Worm (Caenorhabditis elegans) whole organism, L3 larva: ENCODE results near the gene sprr-2.

Source experiments
- R02D3.7 ChIP-seq: fragments of 150-350 bp; optimal IDR thresholded peaks from 2 replicates; lab custom pipeline; 2014; ENCODE audit warnings: missing biosample characterization, missing genetic modification characterization
- ZK546.5 ChIP-seq: sonication (generic microtip); optimal IDR thresholded peaks from 2 replicates; lab custom pipeline; 2017; ENCODE audit warnings: missing biosample characterization, missing genetic modification characterization
- ama-1 ChIP-seq: fragments of 150-350 bp; optimal IDR thresholded peaks from 2 replicates; lab custom pipeline; 2018
- ceh-28 ChIP-seq: fragments of 150-350 bp; optimal IDR thresholded peaks from 2 replicates; lab custom pipeline; 2014; ENCODE audit warnings: missing biosample characterization, missing genetic modification reagents, missing genetic modification characterization
- ceh-82 ChIP-seq: fragments of 150-350 bp; optimal IDR thresholded peaks from 2 replicates; lab custom pipeline; 2014; ENCODE audit warnings: missing biosample characterization, missing genetic modification characterization
- ceh-9 ChIP-seq: sonication (generic microtip); optimal IDR thresholded peaks from 2 replicates; lab custom pipeline; 2018; ENCODE audit warnings: missing biosample characterization, missing genetic modification characterization
- daf-12 ChIP-seq: fragments of 150-350 bp; optimal IDR thresholded peaks from 2 replicates; lab custom pipeline; 2014; ENCODE audit warnings: missing biosample characterization, missing genetic modification reagents, missing genetic modification characterization
- egl-27 ChIP-seq: sonication (generic microtip); optimal IDR thresholded peaks from 4 replicates; lab custom pipeline; 2017; ENCODE audit warnings: missing biosample characterization, missing genetic modification reagents, missing genetic modification characterization
- egl-5 ChIP-seq: fragments of 150-350 bp; optimal IDR thresholded peaks from 2 replicates; lab custom pipeline; 2017; ENCODE audit warnings: missing biosample characterization, missing genetic modification reagents, missing genetic modification characterization, inconsistent platforms
- elt-1 ChIP-seq: fragments of 150-350 bp; optimal IDR thresholded peaks from 2 replicates; lab custom pipeline; 2014; ENCODE audit warnings: missing biosample characterization, missing genetic modification characterization
- elt-2 ChIP-seq: sonication (generic microtip); optimal IDR thresholded peaks from 2 replicates; lab custom pipeline; 2016; ENCODE audit warnings: missing genetic modification reagents, mild to moderate bottlenecking, missing genetic modification characterization, missing compliant biosample characterization
- fkh-10 ChIP-seq: sonication (generic microtip); optimal IDR thresholded peaks from 2 replicates; lab custom pipeline; 2017; ENCODE audit warnings: missing biosample characterization, missing genetic modification reagents, missing genetic modification characterization
- fkh-2 ChIP-seq: fragments of 150-350 bp; optimal IDR thresholded peaks from 2 replicates; lab custom pipeline; 2014; ENCODE audit warnings: missing biosample characterization, missing genetic modification reagents, missing genetic modification characterization
- fos-1 ChIP-seq: fragments of 150-350 bp; optimal IDR thresholded peaks from 2 replicates; lab custom pipeline; 2014; ENCODE audit warnings: missing biosample characterization, missing genetic modification characterization
- hmg-11 ChIP-seq: sonication (generic microtip); optimal IDR thresholded peaks from 2 replicates; lab custom pipeline; 2016; ENCODE audit warnings: missing genetic modification characterization, missing compliant biosample characterization
- lin-15B ChIP-seq: fragments of 150-350 bp; optimal IDR thresholded peaks from 2 replicates; lab custom pipeline; 2014; ENCODE audit warnings: missing biosample characterization, missing genetic modification characterization
- lin-39 ChIP-seq: fragments of 150-350 bp; optimal IDR thresholded peaks from 2 replicates; lab custom pipeline; 2018; ENCODE audit warnings: missing biosample characterization, missing genetic modification reagents, missing genetic modification characterization
- mdl-1 ChIP-seq: fragments of 150-350 bp; optimal IDR thresholded peaks from 2 replicates; lab custom pipeline; 2014; ENCODE audit warnings: missing biosample characterization, missing genetic modification characterization
- mml-1 ChIP-seq: fragments of 150-350 bp; sonication (generic microtip); optimal IDR thresholded peaks from 3 replicates; lab custom pipeline; 2014; ENCODE audit warnings: missing biosample characterization, missing genetic modification characterization
- nfya-1 ChIP-seq: sonication (generic microtip); optimal IDR thresholded peaks from 2 replicates; lab custom pipeline; 2017; ENCODE audit warnings: missing genetic modification characterization, mild to moderate bottlenecking, missing compliant biosample characterization, antibody characterized with exemption, moderate library complexity; ENCODE audit not compliant: insufficient read depth
- nhr-11 ChIP-seq: fragments of 150-350 bp; optimal IDR thresholded peaks from 2 replicates; lab custom pipeline; 2014; ENCODE audit warnings: missing biosample characterization, missing genetic modification characterization
- nhr-23 ChIP-seq: fragments of 150-350 bp; optimal IDR thresholded peaks from 2 replicates; lab custom pipeline; 2014; ENCODE audit warnings: missing biosample characterization, missing genetic modification reagents, missing genetic modification characterization
- nhr-237 ChIP-seq: fragments of 150-350 bp; optimal IDR thresholded peaks from 2 replicates; lab custom pipeline; 2014; ENCODE audit warnings: missing biosample characterization, missing genetic modification characterization
- nhr-25 ChIP-seq: sonication (generic microtip); optimal IDR thresholded peaks from 2 replicates; lab custom pipeline; 2017; ENCODE audit warnings: missing biosample characterization, missing genetic modification characterization
- nhr-28 ChIP-seq: fragments of 150-350 bp; optimal IDR thresholded peaks from 2 replicates; lab custom pipeline; 2014; ENCODE audit warnings: missing biosample characterization, missing genetic modification characterization
- nhr-43 ChIP-seq: sonication (generic microtip); optimal IDR thresholded peaks from 2 replicates; lab custom pipeline; 2016; ENCODE audit warnings: mild to moderate bottlenecking, missing genetic modification characterization, missing compliant biosample characterization; ENCODE audit not compliant: poor library complexity, severe bottlenecking
- nhr-76 ChIP-seq: fragments of 150-350 bp; sonication (generic microtip); optimal IDR thresholded peaks from 5 replicates; lab custom pipeline; 2014; ENCODE audit warnings: missing biosample characterization, missing genetic modification characterization
- pha-4 ChIP-seq: fragments of 150-350 bp; optimal IDR thresholded peaks from 2 replicates; lab custom pipeline; 2014; ENCODE audit warnings: missing biosample characterization, missing genetic modification reagents, missing genetic modification characterization
- pqm-1 ChIP-seq: fragments of 150-350 bp; optimal IDR thresholded peaks from 2 replicates; lab custom pipeline; 2017; ENCODE audit warnings: missing biosample characterization, missing genetic modification characterization, inconsistent platforms
- unc-39 ChIP-seq: sonication (generic microtip); optimal IDR thresholded peaks from 4 replicates; lab custom pipeline; 2017; ENCODE audit warnings: missing biosample characterization, missing genetic modification characterization
- zag-1 ChIP-seq: fragments of 150-350 bp; optimal IDR thresholded peaks from 2 replicates; lab custom pipeline; 2014; ENCODE audit warnings: missing biosample characterization, missing genetic modification characterization

The sprr-2 gene

DNA sequence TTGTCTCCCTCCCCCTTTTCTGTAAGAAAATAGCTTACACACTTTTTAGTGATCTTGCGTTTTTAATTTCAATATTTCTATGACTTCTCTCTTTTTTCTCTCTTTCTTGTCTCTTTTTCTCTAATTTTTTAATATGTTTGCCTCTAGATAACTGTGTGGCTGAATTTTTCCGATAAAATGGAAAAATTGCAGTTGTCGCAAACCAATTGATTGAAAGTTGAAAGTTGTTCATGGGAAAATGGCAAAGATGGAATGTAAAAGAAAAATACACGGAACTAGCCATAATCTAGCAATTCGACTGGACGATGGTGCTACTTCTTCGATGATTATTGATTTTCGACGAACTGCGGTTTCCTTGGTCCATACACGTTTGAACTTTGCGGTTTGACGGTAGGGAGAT is 37.4 kb upstream of the sprr-2 start:
- TF ChIP-seq elt-2 (tag; lab: Kevin White, UChicago) (peak; percentile 40), mml-1 (no peak), pqm-1 (peak; percentile 33)

DNA sequence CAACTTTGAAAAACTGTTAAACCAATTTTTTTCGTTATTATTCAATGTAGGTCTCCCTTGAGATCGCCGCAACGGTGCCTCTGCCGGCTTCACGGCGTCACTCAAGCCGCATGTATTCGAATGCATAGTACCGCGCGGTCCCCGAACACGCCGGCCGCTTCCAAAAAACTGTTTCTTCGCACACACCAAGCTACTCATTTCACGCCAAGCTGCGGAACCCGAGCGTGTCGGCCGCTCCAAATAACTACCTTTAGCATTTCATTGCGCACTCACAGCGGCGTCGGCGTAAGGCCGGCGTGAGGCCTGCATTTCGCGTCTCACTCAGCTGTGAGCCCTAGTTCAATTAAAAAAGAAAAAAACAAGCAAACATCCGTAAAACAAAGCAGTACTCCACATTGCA is 36.6 kb upstream of the sprr-2 start:
- TF ChIP-seq nhr-23 (tag; lab: Kevin White, UChicago): no peak
- TF ChIP-seq nhr-28 (tag; lab: Kevin White, UChicago): no peak
- no peak for TF ChIP-seq fkh-10 (GFP tag; lab: Kevin White, UChicago)
- TF ChIP-seq, all 47 proteins: peak for 0

DNA sequence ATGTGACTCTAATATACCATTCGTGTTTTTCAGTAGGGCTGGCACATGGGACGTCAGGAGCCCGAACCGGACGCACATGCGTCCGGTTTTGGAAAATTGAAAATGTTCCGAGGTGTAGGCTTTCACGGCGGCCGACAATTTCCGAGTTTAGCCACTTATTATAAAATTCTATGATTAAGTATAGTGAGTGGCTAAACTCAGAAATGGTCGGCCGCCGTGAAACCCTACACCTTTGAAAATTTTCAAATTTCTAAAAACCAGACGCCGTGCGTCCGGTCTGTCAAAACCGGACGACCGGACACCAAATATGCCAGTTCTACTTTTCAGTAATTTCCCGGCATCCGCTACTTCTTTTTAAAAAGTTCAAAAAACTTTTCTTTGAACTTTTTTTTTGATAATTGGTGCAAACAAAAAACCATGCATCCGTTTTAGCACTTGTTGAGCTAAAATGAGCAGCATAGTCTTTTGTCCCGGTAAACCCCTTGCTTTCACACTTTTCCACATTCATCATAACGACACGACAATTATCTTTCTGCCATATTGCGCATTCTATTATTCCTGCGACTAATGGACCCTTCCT is 35.5 kb upstream of the sprr-2 start:
- TF ChIP-seq pha-4: no peak
- TF ChIP-seq nhr-23 (tag; lab: Kevin White, UChicago): no peak
- no peak for TF ChIP-seq unc-39 (tag; lab: Kevin White, UChicago)

DNA sequence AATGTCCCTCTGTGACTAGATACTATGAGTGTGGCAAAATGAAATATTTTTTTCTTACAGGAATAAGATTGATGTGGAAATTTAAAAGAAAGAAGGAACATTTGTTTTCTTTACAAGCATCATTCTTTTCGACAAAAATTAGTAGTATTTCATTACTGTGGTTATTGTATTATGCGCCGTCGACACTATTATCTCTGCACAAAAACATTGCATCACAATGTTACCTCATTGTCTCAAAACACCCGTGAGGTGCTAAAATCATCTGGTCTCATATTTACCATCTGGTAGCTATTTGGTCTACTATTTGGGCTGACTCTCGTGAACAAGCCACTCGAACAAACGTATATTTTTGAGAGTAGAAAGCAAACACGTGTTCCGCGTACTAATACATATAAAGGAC is 33.7 kb upstream of the sprr-2 start:
- peak; percentile 62 for TF ChIP-seq pha-4
- TF ChIP-seq hmg-11 (tag; lab: Kevin White, UChicago): no peak
- TF ChIP-seq nfya-1 (tag; lab: Kevin White, UChicago): no peak

DNA sequence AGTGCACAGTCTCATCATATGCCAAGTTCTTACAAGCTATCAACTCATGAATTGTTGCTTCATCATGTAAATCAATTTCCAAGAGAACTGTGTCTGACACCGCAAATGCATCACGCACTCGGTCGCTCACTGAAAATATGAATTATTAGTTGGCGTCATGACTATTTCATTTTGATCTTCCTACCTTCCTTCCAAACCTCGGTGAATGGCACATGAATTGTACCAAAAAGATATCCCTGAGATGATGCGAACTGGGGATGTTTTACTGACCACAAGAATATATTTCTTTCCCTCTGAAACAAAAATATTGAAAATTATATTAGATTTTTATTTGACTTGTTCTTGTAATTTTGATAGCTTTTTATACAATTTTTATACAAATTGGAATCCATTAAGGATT is 33.1 kb upstream of the sprr-2 start:
- TF ChIP-seq zag-1 (tag; lab: Kevin White, UChicago) (no peak), nhr-11 (tag; lab: Kevin White, UChicago) (no peak), nhr-76 (no peak), egl-27 (tag; lab: Kevin White, UChicago) (no peak), elt-1 (no peak), nhr-43 (tag; lab: Kevin White, UChicago) (no peak), nhr-237 (tag; lab: Kevin White, UChicago) (no peak), fkh-2 (tag; lab: Kevin White, UChicago) (no peak)
- TF ChIP-seq, all 47 proteins: peak for 0

DNA sequence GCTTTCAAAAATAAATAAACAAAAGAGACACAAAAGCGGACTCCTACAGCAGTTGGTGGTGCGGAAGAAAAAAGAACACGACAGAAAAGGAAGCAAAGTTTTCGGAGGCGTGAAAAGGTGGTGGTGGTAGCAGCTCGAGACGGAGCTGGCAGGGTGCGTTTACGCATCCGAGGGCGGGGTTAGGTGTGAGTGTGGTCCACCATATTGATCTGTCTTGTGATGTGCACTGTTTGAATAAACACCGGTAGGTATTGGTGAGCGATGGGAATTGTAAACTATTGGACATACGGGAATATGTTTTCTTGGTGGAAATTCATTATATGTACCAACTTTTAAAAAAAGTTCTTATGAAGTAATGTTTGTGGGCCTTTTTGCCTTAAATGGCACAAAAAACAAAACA is 32.2 kb upstream of the sprr-2 start, which contains the start of gene C05G5.5:
Gene C05G5.5 (minus strand): TSS at position 101 of the 400 bp plus-strand sequence.
- TF ChIP-seq lin-15B (tag; lab: Kevin White, UChicago): no peak
- no peak for TF ChIP-seq daf-12 (tag; lab: Kevin White, UChicago)
- no peak for TF ChIP-seq ZK546.5 (tag; lab: Kevin White, UChicago)
- TF ChIP-seq ceh-82 (tag; lab: Kevin White, UChicago): no peak
- no peak for TF ChIP-seq mdl-1 (tag; lab: Kevin White, UChicago)
- no peak for TF ChIP-seq R02D3.7
- no peak for TF ChIP-seq nfya-1 (tag; lab: Kevin White, UChicago)
- TF ChIP-seq egl-5 (tag; lab: Kevin White, UChicago): no peak
- no peak for TF ChIP-seq ceh-28 (tag; lab: Kevin White, UChicago)

DNA sequence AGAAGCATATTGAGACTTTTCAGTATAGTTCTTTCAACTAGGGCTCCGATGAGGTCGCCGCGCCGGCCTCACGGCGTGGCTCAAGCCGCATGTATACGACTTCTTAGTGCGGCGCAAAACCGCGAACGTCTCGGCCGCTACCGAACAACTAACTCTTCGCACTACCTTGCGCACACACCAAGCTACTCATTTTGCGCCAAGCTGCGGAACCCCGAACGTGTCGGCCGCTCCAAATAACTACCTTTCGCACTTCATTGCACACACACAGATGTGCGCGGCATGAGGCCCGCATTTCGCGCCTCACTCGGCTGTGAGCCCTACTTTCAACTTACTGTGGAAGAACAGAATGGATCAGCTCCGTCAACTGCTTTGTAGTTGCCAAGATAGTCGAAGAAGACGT is 25.4 kb upstream of the sprr-2 start:
- no peak for TF ChIP-seq hmg-11 (tag; lab: Kevin White, UChicago)
- no peak for TF ChIP-seq elt-2 (tag; lab: Kevin White, UChicago)
- no peak for TF ChIP-seq ceh-28 (tag; lab: Kevin White, UChicago)
- TF ChIP-seq unc-39 (tag; lab: Kevin White, UChicago): no peak
- TF ChIP-seq fos-1 (tag; lab: Kevin White, UChicago): no peak
- TF ChIP-seq lin-39 (tag; lab: Kevin White, UChicago): no peak
- TF ChIP-seq ceh-82 (tag; lab: Kevin White, UChicago): no peak
- TF ChIP-seq R02D3.7: no peak
- no peak for TF ChIP-seq ama-1 (lab: Kevin White, UChicago)
- TF ChIP-seq mdl-1 (tag; lab: Kevin White, UChicago): no peak
- no peak for TF ChIP-seq fkh-10 (GFP tag; lab: Kevin White, UChicago)
- TF ChIP-seq nhr-76: no peak
- TF ChIP-seq nhr-25 (tag; lab: Kevin White, UChicago): no peak
- TF ChIP-seq ceh-9: no peak
